Worm (Caenorhabditis elegans): Measurements from ENCODE around the gene F26D11.2.

F26D11.2 gene

DNA sequence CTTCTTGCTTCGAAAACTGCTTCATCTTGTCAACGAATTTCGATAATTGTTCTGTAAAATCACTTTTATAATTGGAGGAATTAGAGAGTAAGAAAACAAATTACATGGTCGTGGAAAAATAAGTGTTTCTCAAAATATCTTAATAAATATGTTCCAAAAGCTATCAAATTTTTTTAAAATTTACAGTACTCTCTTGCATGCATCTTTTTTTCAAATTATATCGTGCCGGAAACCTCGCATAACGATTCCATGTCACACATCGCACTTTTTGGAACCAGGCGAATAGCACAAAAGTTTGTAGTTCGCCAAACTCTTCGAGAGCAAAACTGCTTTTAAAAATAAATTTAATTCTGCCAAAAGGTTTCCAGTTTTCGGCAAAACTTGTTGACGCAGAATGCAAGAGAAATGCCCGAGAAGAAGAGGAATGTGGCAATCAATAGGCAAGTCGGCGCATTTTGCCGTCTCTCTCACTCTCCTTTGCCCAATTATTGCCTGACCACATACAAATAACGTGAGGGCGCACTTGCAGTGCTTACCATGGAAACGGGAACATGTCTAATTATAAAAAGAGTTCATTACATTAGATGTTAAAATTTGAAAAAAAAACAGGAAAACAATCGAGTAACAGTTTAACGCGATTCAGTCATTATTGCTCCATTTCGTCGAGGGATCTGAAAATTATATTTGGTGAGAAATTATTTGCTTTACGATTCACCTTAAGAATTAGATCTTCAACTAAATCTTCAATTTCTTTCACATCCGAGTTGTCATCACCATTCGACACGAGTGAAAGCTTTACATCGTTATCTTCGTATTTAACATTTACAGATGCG lies 48.6 kb downstream of the F26D11.2 start, which contains the start of gene Y97E10AR.3:
Gene Y97E10AR.3 (minus strand): TSS at position 51 of the 833 bp plus-strand sequence.
- TF ChIP-seq ceh-63 (GFP tag; optimal IDR thresholded peaks at IDR 0.05) = no peak
- no peak for TF ChIP-seq elt-2 (tag; optimal IDR thresholded peaks at IDR 0.05)
- TF ChIP-seq efl-1 (optimal IDR thresholded peaks at IDR 0.05) = no peak
- no peak for TF ChIP-seq efl-1 (GFP tag; optimal IDR thresholded peaks at IDR 0.05 in 1 of 2)
- no peak for TF ChIP-seq nhr-76 (tag; optimal IDR thresholded peaks at IDR 0.05)
- no peak for TF ChIP-seq lin-39 (tag; optimal IDR thresholded peaks at IDR 0.05)
- TF ChIP-seq F16B12.6 (tag; optimal IDR thresholded peaks at IDR 0.05) = no peak
- no peak for TF ChIP-seq grh-1 (GFP tag; IDR thresholded peaks at IDR 0.05)
- no peak for TF ChIP-seq hpl-2 (GFP tag; optimal IDR thresholded peaks at IDR 0.05)
- TF ChIP-seq sox-4 (tag; optimal IDR thresholded peaks at IDR 0.05) = no peak
- TF ChIP-seq egl-27 (tag; optimal IDR thresholded peaks at IDR 0.05) = no peak
- no peak for TF ChIP-seq efl-3 (GFP tag; optimal IDR thresholded peaks at IDR 0.05)

DNA sequence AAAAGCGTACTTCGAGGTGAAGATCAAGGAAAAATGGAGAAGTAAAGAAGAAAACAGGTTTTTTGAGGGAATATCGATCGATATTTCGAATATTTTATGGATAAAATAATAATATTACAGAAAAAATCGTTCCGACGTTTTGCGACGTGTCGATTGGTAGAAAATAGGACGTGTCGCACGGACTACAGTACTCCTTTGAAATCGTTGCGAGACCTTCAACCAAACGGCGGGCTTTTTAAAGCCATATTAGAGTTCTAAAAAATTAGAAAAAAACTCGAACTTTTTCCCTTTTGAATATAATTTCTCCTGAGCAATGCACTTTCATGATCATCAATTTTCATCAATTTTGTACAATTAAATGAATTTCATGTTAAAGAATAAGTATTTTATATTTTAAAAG lies 51.0 kb downstream of the F26D11.2 start, which contains the start of gene Y97E10AR.4:
Gene Y97E10AR.4 (minus strand): TSS at position 131 of the 400 bp plus-strand sequence.
- no peak for TF ChIP-seq lin-15B (tag; optimal IDR thresholded peaks at IDR 0.05)
- peak; percentile 42 for TF ChIP-seq nhr-85 (tag)
- no peak for TF ChIP-seq ceh-82 (tag; optimal IDR thresholded peaks at IDR 0.05)

Data from whole organism, L1 larva.